Fruit fly (Drosophila melanogaster): Measurements from ENCODE around the gene obst-I.

The obst-I gene

DNA sequence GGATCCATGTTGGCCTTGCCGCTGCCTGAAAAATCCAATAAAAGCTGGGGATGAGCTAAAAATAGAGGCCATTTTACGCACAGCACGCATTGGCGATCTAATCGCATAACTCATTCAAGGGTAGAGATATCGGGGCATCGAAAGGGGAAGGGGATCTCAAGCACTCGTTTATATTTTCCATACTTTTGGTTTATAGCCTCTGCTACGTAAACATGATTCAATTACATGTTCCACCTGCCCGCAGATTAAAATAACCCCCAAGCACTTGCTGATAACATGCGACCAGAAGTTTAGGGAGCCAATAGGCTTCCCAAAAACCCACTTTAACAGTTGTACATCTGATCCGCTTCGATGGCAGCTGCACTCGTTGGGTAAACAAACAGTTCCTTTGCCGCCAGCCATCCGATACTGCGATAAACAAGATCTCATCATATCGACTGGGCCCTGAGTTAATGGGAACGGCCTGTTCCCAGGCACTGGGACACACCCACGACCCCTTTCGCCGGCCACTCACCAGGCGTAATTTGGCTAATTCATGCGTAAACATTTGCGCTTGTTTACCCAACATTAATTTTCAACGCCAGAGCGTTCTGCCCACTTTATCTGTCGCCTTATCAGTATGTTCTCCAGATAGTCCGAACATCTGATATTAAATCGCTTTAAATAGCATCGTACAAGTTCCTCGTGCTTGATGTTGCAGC, 13.5 kb upstream of the obst-I start:
- TF ChIP-seq pad (GFP tag; optimal IDR thresholded peaks at IDR 0.05): no peak
- no peak for TF ChIP-seq Clk (GFP tag; optimal IDR thresholded peaks at IDR 0.05)
- no peak for TF ChIP-seq CG11617 (GFP tag; optimal IDR thresholded peaks at IDR 0.05)
- TF ChIP-seq CG7045 (GFP tag; optimal IDR thresholded peaks at IDR 0.05): no peak
- TF ChIP-seq CG14711 (tag; optimal IDR thresholded peaks at IDR 0.05): no peak
- TF ChIP-seq Hr96 (GFP tag; optimal IDR thresholded peaks at IDR 0.05): no peak
- TF ChIP-seq cic (GFP tag; optimal IDR thresholded peaks at IDR 0.05): no peak
- no peak for TF ChIP-seq CG7101 (tag; optimal IDR thresholded peaks at IDR 0.05)
- no peak for TF ChIP-seq CG33017 (tag; optimal IDR thresholded peaks at IDR 0.05)
- no peak for TF ChIP-seq Mnt (GFP tag; optimal IDR thresholded peaks at IDR 0.05)
- no peak for TF ChIP-seq CG1620 (GFP tag; optimal IDR thresholded peaks at IDR 0.05)
- no peak for TF ChIP-seq tj (GFP tag; optimal IDR thresholded peaks at IDR 0.05)
- TF ChIP-seq cnc (optimal IDR thresholded peaks at IDR 0.05): no peak
- TF ChIP-seq bab1 (GFP tag; optimal IDR thresholded peaks at IDR 0.05): no peak
- TF ChIP-seq CG12768 (GFP tag; optimal IDR thresholded peaks at IDR 0.05): no peak
- no peak for TF ChIP-seq CG5204 (GFP tag; optimal IDR thresholded peaks at IDR 0.05)
- TF ChIP-seq ovo (GFP tag; optimal IDR thresholded peaks at IDR 0.05): no peak
- TF ChIP-seq Crg-1 (GFP tag; optimal IDR thresholded peaks at IDR 0.05): no peak
- no peak for TF ChIP-seq toe (GFP tag; optimal IDR thresholded peaks at IDR 0.05)

DNA sequence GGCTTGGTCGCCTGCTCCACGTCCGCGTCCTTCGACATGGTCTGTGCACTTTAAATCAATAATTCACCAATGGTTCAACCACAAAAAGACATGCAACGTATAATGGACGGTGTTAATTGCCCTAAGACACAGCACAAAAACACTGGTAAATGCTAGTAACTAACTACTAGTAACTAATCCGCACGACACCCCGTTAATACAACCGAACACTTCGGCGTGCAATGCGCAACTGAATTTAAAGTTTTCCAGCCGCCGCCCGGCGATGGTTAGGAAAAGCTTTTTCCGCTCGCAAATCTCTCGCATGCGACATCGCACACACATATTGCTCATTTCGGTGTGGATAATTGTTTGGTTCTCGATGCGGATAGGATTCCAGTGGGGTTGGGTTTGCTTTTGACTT, 11.9 kb upstream of the obst-I start:
- TF ChIP-seq cnc (optimal IDR thresholded peaks at IDR 0.05): no peak
- TF ChIP-seq cic (GFP tag; optimal IDR thresholded peaks at IDR 0.05): peak; percentile 12
- TF ChIP-seq Hr96 (GFP tag; optimal IDR thresholded peaks at IDR 0.05): no peak
- no peak for TF ChIP-seq pad (GFP tag; optimal IDR thresholded peaks at IDR 0.05)
- TF ChIP-seq CG7045 (GFP tag; optimal IDR thresholded peaks at IDR 0.05): no peak
- no peak for TF ChIP-seq CG5204 (GFP tag; optimal IDR thresholded peaks at IDR 0.05)
- peak; percentile 15 for TF ChIP-seq bab1 (GFP tag; optimal IDR thresholded peaks at IDR 0.05)
- TF ChIP-seq Mnt (GFP tag; optimal IDR thresholded peaks at IDR 0.05): no peak
- peak; percentile 37 for TF ChIP-seq CG33017 (tag; optimal IDR thresholded peaks at IDR 0.05)
- TF ChIP-seq ovo (GFP tag; optimal IDR thresholded peaks at IDR 0.05): no peak
- no peak for TF ChIP-seq kay (GFP tag; ENCODE audit: borderline replicate concordance)
- no peak for TF ChIP-seq CG1620 (GFP tag; optimal IDR thresholded peaks at IDR 0.05)
- TF ChIP-seq tj (GFP tag; optimal IDR thresholded peaks at IDR 0.05): no peak
- TF ChIP-seq CG11617 (GFP tag; optimal IDR thresholded peaks at IDR 0.05): no peak
- peak; percentile 25 for TF ChIP-seq CG12768 (GFP tag; optimal IDR thresholded peaks at IDR 0.05)
- no peak for TF ChIP-seq Crg-1 (GFP tag; optimal IDR thresholded peaks at IDR 0.05)
- no peak for TF ChIP-seq Clk (GFP tag; optimal IDR thresholded peaks at IDR 0.05)
- TF ChIP-seq CG14711 (tag; optimal IDR thresholded peaks at IDR 0.05): no peak
- TF ChIP-seq CG7101 (tag; optimal IDR thresholded peaks at IDR 0.05): no peak
- no peak for TF ChIP-seq toe (GFP tag; optimal IDR thresholded peaks at IDR 0.05)

DNA sequence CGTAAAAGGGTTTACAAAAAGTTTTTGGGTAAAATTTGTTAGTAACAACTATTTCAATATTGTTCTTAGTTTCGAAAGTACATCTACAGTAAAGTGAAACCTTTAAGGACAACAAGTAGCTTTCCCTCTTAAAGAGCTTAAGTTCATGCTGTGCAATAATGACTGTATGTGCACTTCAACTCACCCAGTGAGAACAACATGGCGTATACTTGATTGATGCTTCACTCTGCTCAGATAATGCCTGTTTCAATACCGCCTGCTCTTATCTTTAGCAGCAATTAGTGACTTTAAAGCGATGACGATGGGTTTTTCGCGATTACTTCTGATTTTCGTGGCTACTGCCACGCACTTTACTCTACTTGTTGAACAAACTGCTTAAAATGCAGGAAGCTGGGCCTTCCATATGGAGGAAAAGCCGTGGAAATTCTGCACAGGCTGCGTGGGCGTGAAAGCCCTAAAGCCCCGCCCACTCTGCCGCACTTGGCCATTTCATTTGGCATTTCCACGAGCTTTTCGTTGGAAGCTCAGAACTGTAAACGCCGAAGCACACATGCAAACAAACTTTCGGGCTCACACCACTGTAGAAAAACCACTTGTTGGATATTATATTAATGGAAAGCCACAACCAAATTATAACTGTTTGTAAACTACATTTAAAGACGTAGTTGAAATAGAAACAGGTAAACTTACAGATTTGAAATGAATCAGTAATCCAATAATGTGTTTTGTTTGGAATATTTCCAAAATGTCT, 11.1 kb upstream of the obst-I start:
- TF ChIP-seq CG11617 (GFP tag; optimal IDR thresholded peaks at IDR 0.05): no peak
- TF ChIP-seq cnc (optimal IDR thresholded peaks at IDR 0.05): peak in 1 of 2 experiments; percentile 47
- TF ChIP-seq ovo (GFP tag; optimal IDR thresholded peaks at IDR 0.05): no peak
- TF ChIP-seq CG1620 (GFP tag; optimal IDR thresholded peaks at IDR 0.05): no peak
- no peak for TF ChIP-seq CG33017 (tag; optimal IDR thresholded peaks at IDR 0.05)
- TF ChIP-seq CG7045 (GFP tag; optimal IDR thresholded peaks at IDR 0.05): no peak

DNA sequence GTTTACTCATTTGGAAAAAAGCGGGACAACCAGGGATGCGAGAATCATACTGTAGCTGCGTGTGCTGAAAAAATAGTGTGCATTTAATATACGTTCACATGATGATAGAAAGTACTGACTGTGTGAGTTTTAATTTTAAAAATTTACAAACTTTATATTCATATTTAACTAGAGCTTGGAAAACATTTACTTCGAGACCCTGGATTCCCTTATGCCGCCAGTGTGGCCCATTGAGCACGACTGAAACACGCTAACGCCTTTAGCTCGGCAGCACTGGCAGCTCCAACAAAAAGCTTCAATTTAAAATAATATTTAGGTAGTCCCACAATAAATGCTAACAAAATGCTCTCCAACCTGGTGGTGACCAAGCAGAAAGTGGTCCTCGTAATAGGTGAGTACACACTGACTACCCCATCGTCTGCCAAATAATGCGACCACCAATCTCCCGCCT, 10.2 kb upstream of the obst-I start, which contains the start of the genes CG1275 and Elp5:
CG1275 (minus strand) TSS at position 12 of the 451 bp plus-strand sequence.
Elp5 (plus strand) TSS at position 45 of the 451 bp plus-strand sequence.
- peak; percentile 94 for TF ChIP-seq Hr96 (GFP tag; optimal IDR thresholded peaks at IDR 0.05)
- TF ChIP-seq CG33017 (tag; optimal IDR thresholded peaks at IDR 0.05): peak; percentile 98
- TF ChIP-seq CG11617 (GFP tag; optimal IDR thresholded peaks at IDR 0.05): peak; percentile 97
- TF ChIP-seq Crg-1 (GFP tag; optimal IDR thresholded peaks at IDR 0.05): peak; percentile 98
- peak; percentile 96 for TF ChIP-seq CG7045 (GFP tag; optimal IDR thresholded peaks at IDR 0.05)
- peak; percentile 87 for TF ChIP-seq pad (GFP tag; optimal IDR thresholded peaks at IDR 0.05)
- no peak for TF ChIP-seq cnc (optimal IDR thresholded peaks at IDR 0.05)
- peak; percentile 93 for TF ChIP-seq CG14711 (tag; optimal IDR thresholded peaks at IDR 0.05)
- peak; percentile 100 for TF ChIP-seq bab1 (GFP tag; optimal IDR thresholded peaks at IDR 0.05)
- peak; percentile 94 for TF ChIP-seq Clk (GFP tag; optimal IDR thresholded peaks at IDR 0.05)
- peak; percentile 93 for TF ChIP-seq Mnt (GFP tag; optimal IDR thresholded peaks at IDR 0.05)
- peak; percentile 97 for TF ChIP-seq ovo (GFP tag; optimal IDR thresholded peaks at IDR 0.05)
- peak; percentile 97 for TF ChIP-seq CG5204 (GFP tag; optimal IDR thresholded peaks at IDR 0.05)
- TF ChIP-seq cic (GFP tag; optimal IDR thresholded peaks at IDR 0.05): peak; percentile 90
- TF ChIP-seq toe (GFP tag; optimal IDR thresholded peaks at IDR 0.05): peak; percentile 98
- peak; percentile 95 for TF ChIP-seq CG12768 (GFP tag; optimal IDR thresholded peaks at IDR 0.05)
- TF ChIP-seq kay (GFP tag; ENCODE audit: borderline replicate concordance): no peak
- peak; percentile 99 for TF ChIP-seq CG1620 (GFP tag; optimal IDR thresholded peaks at IDR 0.05)
- TF ChIP-seq CG7101 (tag; optimal IDR thresholded peaks at IDR 0.05): peak; percentile 99
- peak; percentile 93 for TF ChIP-seq tj (GFP tag; optimal IDR thresholded peaks at IDR 0.05)

DNA sequence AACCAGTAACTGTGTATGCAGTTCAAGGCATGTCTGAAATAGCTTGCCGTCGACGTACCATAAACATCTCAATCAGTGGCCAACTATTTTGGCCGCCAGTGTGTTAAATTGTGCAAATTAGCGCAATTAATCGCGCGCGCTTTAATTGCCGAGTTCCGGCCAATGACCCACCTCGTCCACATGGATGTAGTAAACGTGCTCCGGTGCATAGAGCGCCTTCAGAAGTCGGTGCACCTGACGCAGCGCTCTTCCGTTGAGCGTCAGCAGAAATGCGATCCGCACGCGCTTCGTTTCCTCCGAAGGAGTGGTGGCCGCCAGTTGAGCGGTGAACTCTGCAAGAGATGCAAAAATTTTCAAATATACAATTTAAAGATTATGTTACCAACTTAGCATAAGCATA, 6.4 kb upstream of the obst-I start:
- no peak for TF ChIP-seq cic (GFP tag; optimal IDR thresholded peaks at IDR 0.05)
- no peak for TF ChIP-seq CG14711 (tag; optimal IDR thresholded peaks at IDR 0.05)
- no peak for TF ChIP-seq Clk (GFP tag; optimal IDR thresholded peaks at IDR 0.05)
- TF ChIP-seq tj (GFP tag; optimal IDR thresholded peaks at IDR 0.05): peak; percentile 99
- no peak for TF ChIP-seq CG5204 (GFP tag; optimal IDR thresholded peaks at IDR 0.05)
- TF ChIP-seq bab1 (GFP tag; optimal IDR thresholded peaks at IDR 0.05): peak; percentile 53
- TF ChIP-seq Mnt (GFP tag; optimal IDR thresholded peaks at IDR 0.05): peak; percentile 36

All from whole organism, adult.